Fruit fly (Drosophila melanogaster) Kc167 (cell line): ENCODE measurements around the gene CG43094.

Experiments used
- Myc ChIP-seq: fragments of >200 bp; optimal IDR thresholded peaks from 2 replicates; lab custom pipeline; 2017; ENCODE audit warnings: missing external identifiers
- Sin3A ChIP-seq: fragments of >200 bp; optimal IDR thresholded peaks from 2 replicates; lab custom pipeline; 2018; ENCODE audit warnings: missing external identifiers
- h ChIP-seq: fragments of >200 bp; optimal IDR thresholded peaks from 3 replicates; lab custom pipeline; 2018; ENCODE audit warnings: missing external identifiers
- insv ChIP-seq: fragments of >200 bp; optimal IDR thresholded peaks from 3 replicates; lab custom pipeline; 2018; ENCODE audit warnings: missing external identifiers
- psq ChIP-seq: fragments of >200 bp; optimal IDR thresholded peaks from 2 replicates; lab custom pipeline; 2017; ENCODE audit warnings: missing external identifiers
- ttk ChIP-seq: sonication (Bioruptor generic); optimal IDR thresholded peaks from 2 replicates; lab custom pipeline; 2017; ENCODE audit warnings: missing external identifiers

The CG43094 gene

DNA sequence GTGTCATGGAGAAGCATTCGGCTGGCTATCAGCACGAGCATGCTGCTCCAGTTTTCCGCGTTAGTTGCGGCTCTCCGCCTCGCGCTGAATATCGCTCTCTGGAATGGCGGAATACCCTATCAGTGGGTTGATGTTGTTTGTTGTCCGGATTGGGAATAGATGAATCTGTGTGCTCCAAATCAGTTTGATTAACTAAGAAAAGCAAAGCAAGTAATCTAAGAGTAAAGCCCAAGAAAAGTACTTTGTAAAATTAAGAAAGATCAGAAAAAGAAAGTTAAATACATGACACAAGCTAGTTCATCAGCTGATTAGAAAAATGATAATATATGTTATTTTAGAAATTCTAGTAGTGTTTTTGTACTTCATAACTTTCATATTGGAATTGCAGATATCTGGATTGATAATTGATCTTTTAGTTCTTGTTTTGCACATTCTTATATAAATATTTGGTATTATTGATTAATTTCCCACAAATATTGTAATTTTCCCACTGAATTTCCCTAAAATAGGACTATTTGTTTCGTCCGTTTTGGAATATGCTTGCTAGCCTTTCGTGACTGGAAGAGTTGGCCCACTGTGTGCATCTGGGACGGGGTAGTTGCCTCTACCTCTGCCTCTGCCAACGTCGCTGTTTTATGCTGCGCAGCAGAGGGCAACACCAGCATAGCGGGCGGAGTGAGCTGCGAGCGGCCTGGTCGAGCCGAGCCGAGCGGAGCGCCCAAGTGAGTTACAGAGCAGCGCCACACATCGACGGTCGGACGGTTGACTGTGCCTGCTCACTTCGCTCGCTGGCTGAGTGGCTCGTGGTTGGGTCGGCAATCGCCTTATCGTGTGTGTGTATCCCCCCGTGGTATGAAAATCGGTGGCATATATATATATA, 16.7 kb downstream of the CG43094 start:
- TF ChIP-seq Myc (lab: Kevin White, UChicago) (no peak), ttk (lab: Kevin White, UChicago) (no peak), Sin3A (lab: Kevin White, UChicago) (no peak), h (lab: Kevin White, UChicago) (no peak), insv (lab: Kevin White, UChicago) (no peak), psq (lab: Kevin White, UChicago) (no peak)

DNA sequence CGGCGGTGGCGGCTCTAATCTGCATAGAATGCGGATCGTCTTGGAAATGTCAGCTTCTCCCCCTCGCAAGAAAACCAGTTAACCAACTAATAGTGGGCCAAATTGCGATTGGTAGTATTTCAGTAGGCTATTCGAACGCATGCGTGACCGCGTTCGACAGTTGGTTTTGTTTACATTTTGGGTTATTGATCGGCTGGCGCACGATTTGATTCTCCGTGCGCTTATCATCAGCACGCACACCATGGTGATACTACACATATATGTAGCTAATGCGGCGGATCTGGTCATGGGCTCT, 17.2 kb downstream of the CG43094 start:
- TF ChIP-seq h (lab: Kevin White, UChicago) (no peak), ttk (lab: Kevin White, UChicago) (no peak), psq (lab: Kevin White, UChicago) (no peak), Sin3A (lab: Kevin White, UChicago) (no peak), insv (lab: Kevin White, UChicago) (no peak), Myc (lab: Kevin White, UChicago) (no peak)

DNA sequence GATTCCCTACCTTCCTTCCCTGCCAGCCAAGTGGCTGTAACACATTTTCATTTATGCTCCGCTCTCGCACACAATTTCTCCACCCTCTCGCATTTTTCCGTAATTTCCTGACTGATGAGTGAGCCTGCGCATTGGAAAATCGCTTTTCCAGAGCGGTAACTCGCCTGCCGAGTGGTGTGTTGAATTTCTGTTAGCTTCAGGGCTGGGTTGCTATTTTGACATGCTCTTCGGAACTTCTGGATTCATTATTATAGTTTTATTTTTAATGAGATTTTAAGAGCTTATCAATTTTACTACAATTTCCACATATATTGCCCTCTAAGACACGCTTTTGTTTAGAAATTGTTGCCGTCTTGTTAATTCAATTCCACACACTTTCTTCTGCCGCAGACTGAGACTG, 17.9 kb downstream of the CG43094 start:
- TF ChIP-seq Sin3A (lab: Kevin White, UChicago): no peak
- no peak for TF ChIP-seq ttk (lab: Kevin White, UChicago)
- TF ChIP-seq psq (lab: Kevin White, UChicago): no peak
- TF ChIP-seq insv (lab: Kevin White, UChicago): no peak
- TF ChIP-seq Myc (lab: Kevin White, UChicago): no peak
- no peak for TF ChIP-seq h (lab: Kevin White, UChicago)

DNA sequence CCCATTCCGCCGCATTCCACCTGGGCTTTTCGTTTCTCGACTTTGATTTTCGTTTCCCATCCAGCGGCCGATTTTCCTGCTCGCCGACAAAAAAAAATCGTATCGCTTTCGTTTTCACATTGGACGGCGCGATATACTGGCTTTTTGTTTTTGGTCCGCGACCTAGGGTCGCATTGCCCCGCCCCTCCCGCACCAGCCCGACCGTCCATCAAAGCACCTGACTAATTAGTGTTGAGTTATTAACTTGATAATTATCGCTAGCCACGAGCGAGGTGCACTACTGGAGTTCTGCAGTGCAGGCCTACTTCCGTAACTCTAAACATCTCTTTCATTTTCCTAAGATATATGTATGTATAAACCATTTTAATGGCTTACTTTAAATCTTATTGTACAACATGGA, 19.1 kb downstream of the CG43094 start:
- TF ChIP-seq ttk (lab: Kevin White, UChicago) (no peak), insv (lab: Kevin White, UChicago) (no peak), Sin3A (lab: Kevin White, UChicago) (no peak), Myc (lab: Kevin White, UChicago) (no peak), psq (lab: Kevin White, UChicago) (no peak), h (lab: Kevin White, UChicago) (no peak)

DNA sequence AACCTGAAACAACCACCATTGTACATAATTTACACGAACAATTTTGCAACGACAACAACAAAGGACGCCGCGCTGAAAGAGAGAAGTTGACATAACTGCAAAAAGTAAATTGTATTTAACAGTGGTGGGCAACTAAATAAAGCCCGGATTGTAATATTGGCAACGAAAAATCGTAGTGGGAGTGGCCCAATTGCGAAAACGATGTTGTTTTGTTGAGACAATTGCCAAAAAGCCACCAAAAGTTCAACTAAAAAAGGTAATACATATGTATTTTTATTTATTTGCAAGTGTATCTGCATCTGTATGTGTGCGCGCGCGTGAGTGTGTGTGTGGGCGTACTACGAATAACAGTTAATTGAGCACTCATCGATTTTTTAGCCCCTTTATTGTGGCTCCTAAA, 19.7 kb downstream of the CG43094 start:
- TF ChIP-seq Sin3A (lab: Kevin White, UChicago) (no peak), Myc (lab: Kevin White, UChicago) (no peak), psq (lab: Kevin White, UChicago) (no peak), h (lab: Kevin White, UChicago) (no peak), ttk (lab: Kevin White, UChicago) (no peak), insv (lab: Kevin White, UChicago) (no peak)

DNA sequence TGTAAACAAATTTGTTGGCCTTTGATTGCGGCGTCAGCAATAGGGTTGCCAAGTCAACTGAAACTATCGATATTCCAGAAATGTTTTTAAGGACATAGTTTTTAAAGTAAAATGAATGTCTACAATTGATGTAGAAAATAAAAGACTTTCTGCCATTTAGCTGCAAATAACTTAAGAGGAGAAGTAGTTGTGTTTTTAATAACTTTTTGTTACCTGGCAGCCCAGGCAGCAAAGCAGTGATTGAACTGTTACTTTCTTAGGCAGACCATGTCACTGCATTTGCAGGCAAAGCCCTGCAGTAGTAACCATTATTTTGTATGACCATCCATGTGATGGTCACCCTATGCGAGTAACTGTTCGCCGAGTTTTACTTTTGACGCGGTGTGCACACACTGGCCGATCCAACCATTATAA, 20.2 kb downstream of the CG43094 start, which contains the start of the genes rumi, CG7029 and Usp12-46:
rumi (minus strand) TSS at position 64 of the 414 bp plus-strand sequence.
CG7029 (plus strand) TSS at position 368 of the 414 bp plus-strand sequence.
Usp12-46 (plus strand) TSS at position 368 of the 414 bp plus-strand sequence.
- TF ChIP-seq psq (lab: Kevin White, UChicago): no peak
- TF ChIP-seq h (lab: Kevin White, UChicago): no peak
- TF ChIP-seq insv (lab: Kevin White, UChicago): no peak
- no peak for TF ChIP-seq Sin3A (lab: Kevin White, UChicago)
- no peak for TF ChIP-seq Myc (lab: Kevin White, UChicago)
- no peak for TF ChIP-seq ttk (lab: Kevin White, UChicago)

DNA sequence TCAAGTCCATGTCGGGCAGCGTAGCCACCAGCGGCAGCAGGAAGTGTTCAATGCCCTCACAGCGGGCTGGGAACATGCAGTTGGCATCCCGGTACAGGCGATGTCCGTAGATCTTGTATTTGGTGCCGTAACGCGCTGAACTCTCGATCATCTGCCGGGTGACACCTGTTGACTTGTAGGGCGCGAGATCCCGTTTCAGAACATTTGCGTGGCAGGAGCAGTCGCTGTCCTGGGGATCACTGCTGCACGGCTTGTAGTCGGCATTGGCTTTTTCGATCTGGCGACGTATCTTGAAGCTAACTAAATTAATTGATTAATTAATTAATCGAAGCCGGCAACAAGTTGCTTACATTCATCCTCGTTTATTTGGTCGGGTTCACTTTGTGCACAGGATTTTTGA, 20.7 kb downstream of the CG43094 start:
- no peak for TF ChIP-seq Sin3A (lab: Kevin White, UChicago)

DNA sequence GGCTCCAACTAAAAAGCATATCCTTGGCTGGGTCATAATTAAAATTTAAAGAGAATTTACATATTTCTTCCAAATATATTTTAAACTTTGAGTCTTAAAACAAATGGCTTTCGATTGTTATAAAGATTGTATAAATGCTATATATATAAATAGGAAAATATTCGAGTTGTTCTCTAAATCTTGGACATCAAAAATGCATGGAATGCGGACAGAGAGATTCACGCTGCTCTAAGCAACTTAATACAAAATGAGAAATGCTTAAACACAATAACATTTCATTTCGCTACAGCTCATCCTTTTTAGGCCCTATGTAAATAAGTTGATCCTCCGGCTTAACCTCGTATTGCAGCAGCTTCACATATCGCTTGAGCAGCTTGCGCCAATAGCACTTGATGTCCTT, 21.8 kb downstream of the CG43094 start, which contains the start of gene CG31139:
CG31139 (minus strand) TSS at position 101 of the 400 bp plus-strand sequence.
- TF ChIP-seq h (lab: Kevin White, UChicago): no peak
- no peak for TF ChIP-seq Myc (lab: Kevin White, UChicago)
- TF ChIP-seq ttk (lab: Kevin White, UChicago): no peak
- no peak for TF ChIP-seq insv (lab: Kevin White, UChicago)
- TF ChIP-seq Sin3A (lab: Kevin White, UChicago): no peak
- TF ChIP-seq psq (lab: Kevin White, UChicago): no peak

DNA sequence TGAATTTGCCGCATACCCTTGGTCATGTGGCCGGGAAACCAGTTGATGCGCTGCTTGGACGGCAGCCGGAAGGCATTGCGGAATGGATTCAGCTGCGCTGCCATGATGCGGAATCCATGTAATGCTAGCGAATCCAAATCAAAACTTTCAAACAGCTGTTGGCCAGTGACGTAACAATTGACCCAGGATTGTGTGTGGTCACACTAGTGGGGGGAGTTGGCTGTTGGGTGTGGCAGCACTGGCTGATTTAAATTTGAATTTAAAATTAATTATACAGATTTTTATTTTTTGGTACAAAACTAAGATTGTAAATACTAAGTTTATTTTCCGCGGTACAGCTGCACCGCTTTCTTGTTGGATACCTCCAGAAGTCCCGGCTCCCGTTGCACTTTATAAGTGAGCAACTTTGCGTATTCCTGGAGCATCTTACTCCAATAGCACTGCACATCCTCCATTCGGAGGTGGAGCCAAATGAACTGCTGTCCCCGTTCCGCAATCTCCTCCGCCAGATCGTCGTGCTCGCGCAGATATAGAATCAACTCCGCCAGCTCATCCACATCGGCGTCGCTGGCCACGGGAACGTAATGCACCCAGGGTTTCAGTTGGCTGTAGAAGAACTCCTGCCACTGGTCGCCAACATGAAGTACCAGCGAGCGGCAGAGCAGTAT, 23.2 kb downstream of the CG43094 start, which contains the start of gene CG17141:
CG17141 (minus strand) TSS at position 177 of the 668 bp plus-strand sequence.
- TF ChIP-seq h (lab: Kevin White, UChicago) (no peak), Myc (lab: Kevin White, UChicago) (no peak), insv (lab: Kevin White, UChicago) (no peak), psq (lab: Kevin White, UChicago) (no peak)

DNA sequence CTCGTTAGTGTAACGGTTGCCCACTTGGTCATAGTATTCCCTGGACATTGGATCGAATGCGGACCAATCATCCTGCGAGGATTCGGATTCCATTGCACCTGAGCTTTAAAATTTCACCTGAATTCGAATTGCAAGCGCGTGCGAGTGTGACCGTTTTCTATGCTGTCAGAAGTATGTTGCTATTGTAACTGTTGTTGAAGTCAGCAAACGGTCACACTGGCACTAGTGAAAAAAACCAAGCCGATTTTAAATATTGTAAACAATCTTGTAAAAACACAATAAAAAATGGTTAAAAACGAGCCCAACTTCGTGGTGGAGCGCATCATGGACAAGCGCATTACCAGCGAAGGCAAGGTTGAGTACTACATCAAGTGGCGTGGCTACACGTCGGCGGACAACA, 25.4 kb downstream of the CG43094 start, which contains the start of the genes vret and HP1c:
vret (minus strand) TSS at position 150 of the 400 bp plus-strand sequence.
HP1c (plus strand) TSS at position 189 of the 400 bp plus-strand sequence.
- TF ChIP-seq insv (lab: Kevin White, UChicago) (no peak), psq (lab: Kevin White, UChicago) (no peak), Myc (lab: Kevin White, UChicago) (no peak), Sin3A (lab: Kevin White, UChicago) (no peak), h (lab: Kevin White, UChicago) (no peak), ttk (lab: Kevin White, UChicago) (no peak)

DNA sequence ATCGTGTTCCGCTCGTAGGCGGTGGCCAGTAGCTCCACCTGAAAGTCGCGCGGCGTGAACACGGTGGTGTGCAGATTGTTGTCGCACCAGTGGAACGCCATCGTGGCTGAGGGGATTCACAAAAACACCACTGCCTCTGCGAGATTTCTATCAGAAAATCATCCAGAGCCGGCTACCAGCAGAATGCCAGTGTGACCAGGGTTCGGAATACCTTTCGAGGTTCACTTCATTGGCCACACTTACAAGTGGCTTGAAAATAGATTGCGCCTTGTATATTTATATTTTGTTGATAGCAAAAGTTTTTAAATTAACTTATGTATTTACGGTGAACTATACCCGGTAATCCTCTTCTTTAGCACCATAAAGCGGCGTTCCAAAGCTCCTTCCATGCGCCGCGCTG, 29.9 kb downstream of the CG43094 start, which contains the start of the genes Dcr-1 and CG6985:
Dcr-1 (minus strand) TSS at position 162 of the 400 bp plus-strand sequence.
CG6985 (plus strand) TSS at position 221 of the 400 bp plus-strand sequence.
- TF ChIP-seq insv (lab: Kevin White, UChicago) (no peak), Sin3A (lab: Kevin White, UChicago) (no peak), ttk (lab: Kevin White, UChicago) (no peak), Myc (lab: Kevin White, UChicago) (no peak), psq (lab: Kevin White, UChicago) (no peak), h (lab: Kevin White, UChicago) (no peak)
